Worm (Caenorhabditis elegans): ENCODE data around the gene twk-6.

ce11 chrIII:4792560-4793136 is 49.9 kb downstream of the twk-6 start, which contains the start of gene mip-1:
- TF ChIP-seq F22D6.2 (tag; optimal IDR thresholded peaks at IDR 0.05) (no peak), nfya-2 (GFP tag; IDR thresholded peaks at IDR 0.05) (no peak), K11D2.4 (GFP tag; IDR thresholded peaks at IDR 0.05) (no peak), hlh-26 (GFP tag; conservative IDR thresholded peaks at IDR 0.05) (no peak), nhr-80 (tag; optimal IDR thresholded peaks at IDR 0.05) (no peak), nhr-179 (tag; optimal IDR thresholded peaks at IDR 0.05) (no peak), ztf-28 (GFP tag; IDR thresholded peaks at IDR 0.05) (no peak), dpff-1 (tag; optimal IDR thresholded peaks at IDR 0.05) (no peak)

All from whole organism, young adult.